Fruit fly (Drosophila melanogaster): Measurements from ENCODE around the gene ND-15.

ND-15 gene

dm6 chr2L:94639-95059 lies 19.9 kb upstream of the ND-15 start, which contains the start of gene Zir (continued):
- TF ChIP-seq CG2116 (GFP tag; optimal IDR thresholded peaks at IDR 0.05) (peak; percentile 33), pum (GFP tag; optimal IDR thresholded peaks at IDR 0.05) (no peak), Usf (GFP tag; optimal IDR thresholded peaks at IDR 0.05) (no peak), CG10274 (GFP tag; optimal IDR thresholded peaks at IDR 0.05) (no peak), CG42726 (GFP tag; IDR thresholded peaks at IDR 0.05; ENCODE audit: partially characterized antibody) (no peak), HLHmδ (GFP tag; optimal IDR thresholded peaks at IDR 0.05) (no peak), Antp (GFP tag; optimal IDR thresholded peaks at IDR 0.05) (no peak), CG2202 (tag; optimal IDR thresholded peaks at IDR 0.05) (no peak), Lpt (GFP tag; optimal IDR thresholded peaks at IDR 0.05) (no peak), CG18619 (GFP tag; optimal IDR thresholded peaks at IDR 0.05) (no peak), unpg (GFP tag; optimal IDR thresholded peaks at IDR 0.05) (no peak), Myb (GFP tag; optimal IDR thresholded peaks at IDR 0.05) (no peak), Dref (GFP tag; IDR thresholded peaks at IDR 0.05) (peak; percentile 72), zfh1 (GFP tag; IDR thresholded peaks at IDR 0.05) (no peak), ase (GFP tag; IDR thresholded peaks at IDR 0.05) (no peak), CG9797 (GFP tag; optimal IDR thresholded peaks at IDR 0.05) (no peak), Chrac-16 (GFP tag; optimal IDR thresholded peaks at IDR 0.05) (no peak), her (GFP tag; optimal IDR thresholded peaks at IDR 0.05) (no peak), pita (GFP tag; optimal IDR thresholded peaks at IDR 0.05) (no peak), Rx (GFP tag; IDR thresholded peaks at IDR 0.05) (no peak), NC2α (GFP tag; optimal IDR thresholded peaks at IDR 0.05) (no peak), dysf (GFP tag; IDR thresholded peaks at IDR 0.05) (no peak), CG9215 (GFP tag; IDR thresholded peaks at IDR 0.05) (no peak), fu2 (GFP tag; optimal IDR thresholded peaks at IDR 0.05) (no peak), CG3163 (GFP tag; optimal IDR thresholded peaks at IDR 0.05) (no peak), CG12391 (tag; optimal IDR thresholded peaks at IDR 0.05) (peak; percentile 39), gsb (GFP tag; IDR thresholded peaks at IDR 0.05) (no peak), CG12236 (GFP tag; optimal IDR thresholded peaks at IDR 0.05) (no peak), sisA (GFP tag; IDR thresholded peaks at IDR 0.05) (no peak), CG32772 (GFP tag; IDR thresholded peaks at IDR 0.05) (no peak), Atf6 (GFP tag; IDR thresholded peaks at IDR 0.05) (peak; percentile 15; the same call in 1 of the 2 replicates), onecut (GFP tag; IDR thresholded peaks at IDR 0.05) (no peak), CG30431 (GFP tag; optimal IDR thresholded peaks at IDR 0.05) (no peak), CG7839 (tag; optimal IDR thresholded peaks at IDR 0.05) (no peak), Vsx1 (GFP tag; optimal IDR thresholded peaks at IDR 0.05) (no peak), CG8281 (tag; optimal IDR thresholded peaks at IDR 0.05) (no peak), CG14667 (GFP tag; IDR thresholded peaks at IDR 0.05) (no peak), CG34224 (GFP tag; IDR thresholded peaks at IDR 0.05; ENCODE audit: partially characterized antibody) (peak; percentile 66), CG17829 (tag; optimal IDR thresholded peaks at IDR 0.05) (peak; percentile 23), slbo (GFP tag; IDR thresholded peaks at IDR 0.05) (no peak), lab (GFP tag; optimal IDR thresholded peaks at IDR 0.05) (no peak), CG2678 (tag; optimal IDR thresholded peaks at IDR 0.05) (no peak), repo (GFP tag; optimal IDR thresholded peaks at IDR 0.05) (no peak), nerfin-2 (GFP tag; IDR thresholded peaks at IDR 0.05; ENCODE audit: partially characterized antibody) (peak; percentile 85), chif (GFP tag; optimal IDR thresholded peaks at IDR 0.05) (no peak), tll (GFP tag; optimal IDR thresholded peaks at IDR 0.05) (no peak), CG10979 (tag; optimal IDR thresholded peaks at IDR 0.05) (no peak), CG17912 (GFP tag; optimal IDR thresholded peaks at IDR 0.05) (peak; percentile 34), CG6683 (GFP tag; optimal IDR thresholded peaks at IDR 0.05) (no peak), Atf3 (GFP tag; optimal IDR thresholded peaks at IDR 0.05) (no peak), CG6254 (GFP tag; optimal IDR thresholded peaks at IDR 0.05) (no peak), gem (tag; optimal IDR thresholded peaks at IDR 0.05) (no peak)
